Fruit fly (Drosophila melanogaster): ENCODE results near the gene Pcyt1.

DNA sequence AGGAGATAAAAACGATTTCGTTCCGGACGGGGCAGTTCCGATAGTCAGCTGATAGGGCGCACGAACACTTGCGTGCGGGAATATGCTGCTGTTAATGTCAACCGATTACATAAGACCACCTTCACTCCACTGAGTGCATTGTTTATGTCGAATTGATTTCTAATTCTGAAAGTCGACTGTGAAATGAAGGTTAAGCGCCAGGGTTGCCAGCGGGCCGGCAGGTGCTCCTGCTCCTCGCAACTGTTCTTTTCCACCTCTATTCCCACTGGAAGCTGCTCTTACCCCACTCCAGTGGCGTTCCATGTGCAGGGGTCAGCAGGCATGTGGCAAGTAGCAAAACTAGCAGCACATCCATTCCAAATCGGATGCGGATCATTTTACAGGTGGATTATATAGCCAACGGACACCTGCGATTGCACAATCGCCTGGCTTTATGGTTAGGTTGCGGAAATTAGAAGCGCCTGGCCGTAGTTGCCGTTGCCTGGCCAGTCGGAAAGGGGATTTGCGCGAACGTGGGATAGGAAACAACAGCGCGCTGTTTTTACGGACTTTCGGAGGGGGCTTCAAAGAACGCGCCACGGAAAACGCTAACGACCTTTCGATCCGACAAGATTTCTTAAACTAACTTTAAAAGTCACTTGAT lies 29.1 kb upstream of the Pcyt1 start, which contains the start of gene cue:
- TF ChIP-seq CG11762 (GFP tag; optimal IDR thresholded peaks at IDR 0.05; ENCODE audit: insufficient read depth) (no peak), Gug (GFP tag; IDR thresholded peaks at IDR 0.05) (no peak), dsx (GFP tag; optimal IDR thresholded peaks at IDR 0.05; ENCODE audit: poor library complexity, severe bottlenecking) (no peak), net (GFP tag; optimal IDR thresholded peaks at IDR 0.05) (no peak)

Data from whole organism, prepupa.